Fruit fly (Drosophila melanogaster) whole organism, embryonic: ENCODE data around the gene CG43894.

Experiments used
- Adf1 ChIP-seq: fragments of 200-800 bp; sonication (Bioruptor generic); IDR thresholded peaks from 2 replicates; pipeline ENCODE4 v1.3.6; 2022; ENCODE audit warnings: missing biosample characterization, missing genetic modification characterization
- BtbVII ChIP-seq: fragments of 200-800 bp; sonication (Bioruptor generic); optimal IDR thresholded peaks from 3 replicates; lab custom pipeline; 2017; ENCODE audit warnings: missing biosample characterization, mild to moderate bottlenecking, missing genetic modification characterization
- CG10274 ChIP-seq: fragments of 200-800 bp; sonication (Bioruptor generic); optimal IDR thresholded peaks from 3 replicates; lab custom pipeline; 2017; ENCODE audit warnings: missing biosample characterization, mild to moderate bottlenecking, missing genetic modification characterization
- CG10321 ChIP-seq: fragments of 200-800 bp; sonication (Bioruptor generic); IDR thresholded peaks from 2 replicates; pipeline ENCODE4 v1.3.6; 2022; ENCODE audit warnings: missing biosample characterization, missing genetic modification characterization
- CG10366 ChIP-seq: fragments of 200-800 bp; sonication (Bioruptor generic); IDR thresholded peaks from 2 replicates; pipeline ENCODE4 v1.3.6; 2022; ENCODE audit warnings: missing biosample characterization, missing genetic modification characterization
- CG12744 ChIP-seq: fragments of 200-800 bp; sonication (Bioruptor generic); optimal IDR thresholded peaks from 2 replicates; lab custom pipeline; 2016; ENCODE audit warnings: missing biosample characterization, missing genetic modification characterization
- CG14965 ChIP-seq: fragments of 200-800 bp; sonication (Bioruptor generic); optimal IDR thresholded peaks from 2 replicates; lab custom pipeline; 2016; ENCODE audit warnings: missing biosample characterization, missing genetic modification characterization, borderline replicate concordance
- CG15514 ChIP-seq: fragments of 200-800 bp; sonication (Bioruptor generic); optimal IDR thresholded peaks from 3 replicates; lab custom pipeline; 2017; ENCODE audit warnings: missing biosample characterization, missing genetic modification characterization, mild to moderate bottlenecking, moderate library complexity, missing genetic modification reagents
- CG1832 ChIP-seq: fragments of 200-800 bp; sonication (Bioruptor generic); optimal IDR thresholded peaks from 2 replicates; lab custom pipeline; 2017; ENCODE audit warnings: missing biosample characterization, mild to moderate bottlenecking, missing genetic modification characterization, inconsistent platforms
- CG2129 ChIP-seq: fragments of 200-800 bp; sonication (Bioruptor generic); IDR thresholded peaks from 2 replicates; pipeline ENCODE4 v1.3.6; 2022; ENCODE audit warnings: missing biosample characterization, missing genetic modification characterization; ENCODE audit not compliant: partially characterized antibody
- CG31224 ChIP-seq: fragments of 200-800 bp; sonication (Bioruptor generic); IDR thresholded peaks from 2 replicates; pipeline ENCODE4 v1.3.6; 2022; ENCODE audit warnings: missing biosample characterization, missing genetic modification characterization
- CG31365 ChIP-seq: fragments of 200-800 bp; sonication (Bioruptor generic); optimal IDR thresholded peaks from 2 replicates; lab custom pipeline; 2018; ENCODE audit warnings: missing biosample characterization, mild to moderate bottlenecking, missing genetic modification characterization
- CG32532 ChIP-seq: fragments of 200-800 bp; sonication (Bioruptor generic); IDR thresholded peaks from 2 replicates; pipeline ENCODE4 v1.3.6; 2022; ENCODE audit warnings: missing biosample characterization, missing genetic modification characterization
- CG32767 ChIP-seq: fragments of 200-800 bp; sonication (Bioruptor generic); IDR thresholded peaks from 2 replicates; pipeline ENCODE4 v1.3.6; 2022; ENCODE audit warnings: missing biosample characterization, missing genetic modification characterization
- CG9437 ChIP-seq: fragments of 200-800 bp; sonication (Bioruptor generic); optimal IDR thresholded peaks from 2 replicates; lab custom pipeline; 2018; ENCODE audit warnings: missing biosample characterization, mild to moderate bottlenecking, missing genetic modification characterization
- CG9609 ChIP-seq: fragments of 200-800 bp; sonication (Bioruptor generic); optimal IDR thresholded peaks from 3 replicates; lab custom pipeline; 2016; ENCODE audit warnings: missing biosample characterization, missing genetic modification characterization
- CG9727 ChIP-seq: fragments of 200-800 bp; sonication (Bioruptor generic); optimal IDR thresholded peaks from 3 replicates; lab custom pipeline; 2017; ENCODE audit warnings: missing biosample characterization, mild to moderate bottlenecking, missing genetic modification characterization
- CG9817 ChIP-seq: fragments of 200-800 bp; sonication (Bioruptor generic); optimal IDR thresholded peaks from 2 replicates; lab custom pipeline; 2018; ENCODE audit warnings: missing biosample characterization, mild to moderate bottlenecking, missing genetic modification characterization, moderate library complexity
- CHES-1-like ChIP-seq: fragments of 200-800 bp; sonication (Bioruptor generic); optimal IDR thresholded peaks from 2 replicates; lab custom pipeline; 2016; ENCODE audit warnings: missing biosample characterization, missing genetic modification characterization
- CoRest ChIP-seq: fragments of 200-800 bp; sonication (Bioruptor generic); optimal IDR thresholded peaks from 3 replicates; lab custom pipeline; 2018; ENCODE audit warnings: missing biosample characterization, mild to moderate bottlenecking, missing genetic modification characterization, moderate library complexity
- D ChIP-seq, 2 experiments: fragments of 200-800 bp in 1 of 2; fragments of >200 bp in 1 of 2; sonication (Bioruptor generic) in 1 of 2; optimal IDR thresholded peaks; 2 replicates in 1 of 2; 3 replicates in 1 of 2; lab custom pipeline; 2017; ENCODE audit warnings: mild to moderate bottlenecking in 1 of 2, missing biosample characterization in 1 of 2, missing genetic modification characterization in 1 of 2, missing genetic modification reagents in 1 of 2
- D19B ChIP-seq: fragments of 200-800 bp; sonication (Bioruptor generic); optimal IDR thresholded peaks from 2 replicates; lab custom pipeline; 2017; ENCODE audit warnings: missing biosample characterization, mild to moderate bottlenecking, missing genetic modification characterization
- Dip2 ChIP-seq: fragments of 200-800 bp; sonication (Bioruptor generic); IDR thresholded peaks from 2 replicates; pipeline ENCODE4 v1.3.6; 2022; ENCODE audit warnings: missing biosample characterization, missing genetic modification characterization
- Dll ChIP-seq: fragments of 200-800 bp; sonication (Bioruptor generic); IDR thresholded peaks from 4 replicates; pipeline ENCODE4 v1.3.6; 2022; ENCODE audit warnings: missing biosample characterization, missing genetic modification characterization; ENCODE audit not compliant: partially characterized antibody
- Ets97D ChIP-seq: fragments of 200-800 bp; sonication (Bioruptor generic); optimal IDR thresholded peaks from 3 replicates; lab custom pipeline; 2016; ENCODE audit warnings: missing biosample characterization, missing genetic modification characterization
- Gug ChIP-seq: fragments of 200-800 bp; sonication (Bioruptor generic); IDR thresholded peaks from 4 replicates; pipeline ENCODE4 v1.3.6; 2022; ENCODE audit warnings: missing biosample characterization, missing genetic modification characterization
- Hand ChIP-seq: fragments of 200-800 bp; sonication (Bioruptor generic); optimal IDR thresholded peaks from 2 replicates; lab custom pipeline; 2017; ENCODE audit warnings: mild to moderate bottlenecking, missing biosample characterization, missing genetic modification reagents, missing genetic modification characterization
- HmgD ChIP-seq: fragments of 200-800 bp; sonication (Bioruptor generic); optimal IDR thresholded peaks from 3 replicates; lab custom pipeline; 2016; ENCODE audit warnings: missing biosample characterization, missing genetic modification characterization
- NFAT ChIP-seq: fragments of 200-800 bp; sonication (Bioruptor generic); IDR thresholded peaks from 2 replicates; pipeline ENCODE4 v1.3.6; 2022; ENCODE audit warnings: missing biosample characterization, missing genetic modification characterization
- Neu2 ChIP-seq: fragments of 200-800 bp; sonication (Bioruptor generic); optimal IDR thresholded peaks from 3 replicates; lab custom pipeline; 2016; ENCODE audit warnings: missing biosample characterization, missing genetic modification characterization, borderline replicate concordance
- Oaz ChIP-seq: fragments of 200-800 bp; sonication (Bioruptor generic); IDR thresholded peaks from 2 replicates; pipeline ENCODE4 v1.3.6; 2022; ENCODE audit warnings: missing biosample characterization, missing genetic modification characterization
- Oli ChIP-seq: fragments of 200-800 bp; sonication (Bioruptor generic); optimal IDR thresholded peaks from 2 replicates; lab custom pipeline; 2018; ENCODE audit warnings: missing biosample characterization, mild to moderate bottlenecking, missing genetic modification characterization, moderate library complexity
- Spps ChIP-seq: fragments of 200-800 bp; sonication (Bioruptor generic); optimal IDR thresholded peaks from 2 replicates; lab custom pipeline; 2018; ENCODE audit warnings: missing biosample characterization, mild to moderate bottlenecking, missing genetic modification characterization
- ato ChIP-seq: fragments of 200-800 bp; sonication (Bioruptor generic); IDR thresholded peaks from 2 replicates; pipeline ENCODE4 v1.3.6; 2022; ENCODE audit warnings: missing biosample characterization, missing genetic modification characterization; ENCODE audit not compliant: partially characterized antibody
- bcd ChIP-seq: fragments of 200-800 bp; sonication (Bioruptor generic); optimal IDR thresholded peaks from 2 replicates; lab custom pipeline; 2017; ENCODE audit warnings: missing biosample characterization, mild to moderate bottlenecking, missing genetic modification characterization
- chm ChIP-seq: fragments of 200-800 bp; sonication (Bioruptor generic); IDR thresholded peaks from 2 replicates; pipeline ENCODE4 v1.3.6; 2022; ENCODE audit warnings: missing biosample characterization, missing genetic modification characterization
- corto ChIP-seq: fragments of 200-800 bp; sonication (Bioruptor generic); optimal IDR thresholded peaks from 2 replicates; lab custom pipeline; 2016; ENCODE audit warnings: missing biosample characterization, mild to moderate bottlenecking, missing genetic modification characterization, moderate library complexity
- dati ChIP-seq: fragments of 200-800 bp; sonication (Bioruptor generic); IDR thresholded peaks from 2 replicates; pipeline ENCODE4 v1.3.6; 2022; ENCODE audit warnings: missing biosample characterization, missing genetic modification characterization
- dimm ChIP-seq: fragments of 200-800 bp; sonication (Bioruptor generic); IDR thresholded peaks from 2 replicates; pipeline ENCODE4 v1.3.6; 2022; ENCODE audit warnings: missing biosample characterization, missing genetic modification characterization
- ems ChIP-seq: fragments of 200-800 bp; sonication (Bioruptor generic); optimal IDR thresholded peaks from 3 replicates; lab custom pipeline; 2016; ENCODE audit warnings: missing biosample characterization, missing genetic modification characterization
- ham ChIP-seq: fragments of 200-800 bp; sonication (Bioruptor generic); IDR thresholded peaks from 2 replicates; pipeline ENCODE4 v1.3.6; 2022; ENCODE audit warnings: missing biosample characterization, missing genetic modification characterization
- jumu ChIP-seq: fragments of 200-800 bp; sonication (Bioruptor generic); optimal IDR thresholded peaks from 3 replicates; lab custom pipeline; 2016; ENCODE audit warnings: missing biosample characterization, missing genetic modification characterization
- kay ChIP-seq: fragments of 200-800 bp; sonication (Bioruptor generic); optimal IDR thresholded peaks from 2 replicates; lab custom pipeline; 2016; ENCODE audit warnings: missing biosample characterization, missing genetic modification characterization
- lab ChIP-seq: fragments of 200-800 bp; sonication (Bioruptor generic); optimal IDR thresholded peaks from 3 replicates; lab custom pipeline; 2017; ENCODE audit warnings: missing biosample characterization, missing genetic modification characterization, mild to moderate bottlenecking, moderate library complexity, missing genetic modification reagents
- lilli ChIP-seq: fragments of 200-800 bp; sonication (Bioruptor generic); optimal IDR thresholded peaks from 3 replicates; lab custom pipeline; 2016; ENCODE audit warnings: missing biosample characterization, missing genetic modification characterization
- oc ChIP-seq: fragments of 200-800 bp; sonication (Bioruptor generic); optimal IDR thresholded peaks from 2 replicates; lab custom pipeline; 2018; ENCODE audit warnings: missing biosample characterization, mild to moderate bottlenecking, missing genetic modification characterization, moderate library complexity
- pan ChIP-seq, 4 experiments: fragments of >200 bp in 3 of 4; fragments of 200-800 bp in 1 of 4; sonication (Bioruptor generic) in 1 of 4; optimal IDR thresholded peaks in 3 of 4; IDR thresholded peaks in 1 of 4; 2 replicates each; pipeline versions ENCODE4 v1.3.6 to Lab custom; 2017 to 2022; ENCODE audit warnings: missing biosample characterization in 2 of 4, missing genetic modification characterization in 2 of 4, mixed read lengths in 1 of 4
- psq ChIP-seq: fragments of 200-800 bp; sonication (Bioruptor generic); optimal IDR thresholded peaks from 2 replicates; lab custom pipeline; 2017; ENCODE audit warnings: missing biosample characterization, missing genetic modification characterization
- sna ChIP-seq: fragments of 200-800 bp; sonication (Bioruptor generic); IDR thresholded peaks from 2 replicates; pipeline ENCODE4 v1.3.6; 2022; ENCODE audit warnings: missing biosample characterization, missing genetic modification characterization; ENCODE audit not compliant: partially characterized antibody
- stwl ChIP-seq: fragments of 200-800 bp; sonication (Bioruptor generic); optimal IDR thresholded peaks from 3 replicates; lab custom pipeline; 2018; ENCODE audit warnings: missing biosample characterization, mild to moderate bottlenecking, missing genetic modification characterization, moderate library complexity

Gene CG43894

DNA sequence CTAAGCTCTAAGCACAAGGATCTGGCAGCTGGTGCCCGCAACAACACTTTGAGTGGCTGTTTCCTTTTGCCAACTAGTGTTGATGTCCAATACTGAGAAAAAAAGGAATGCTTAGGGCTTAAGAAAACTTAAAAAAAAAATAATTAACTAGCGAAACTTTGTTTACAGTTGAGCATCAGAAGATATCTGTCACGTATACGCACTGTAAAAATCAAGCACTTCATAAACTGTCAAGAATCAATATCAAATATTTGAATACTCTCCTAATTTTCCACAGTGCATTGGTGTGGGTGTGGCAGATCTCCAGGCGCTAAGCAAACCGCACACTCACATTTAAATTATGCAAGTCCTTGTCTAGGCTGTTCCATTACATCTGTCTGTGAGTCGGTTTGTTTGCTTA is 15.4 kb upstream of the CG43894 start (continued):
- TF ChIP-seq NFAT (GFP tag; lab: Robert Waterston, UW): no peak
- no peak for TF ChIP-seq psq (GFP tag; lab: Kevin White, UChicago)
- no peak for TF ChIP-seq jumu (GFP tag; lab: Kevin White, UChicago)
- TF ChIP-seq CG10366: no peak; the same call in 1 of the 2 replicates
- no peak for TF ChIP-seq CG9437
- TF ChIP-seq lab (GFP tag; lab: Kevin White, UChicago): peak; percentile 67
- no peak for TF ChIP-seq CG2129 (GFP tag; lab: Robert Waterston, UW)
- TF ChIP-seq stwl: no peak
- peak; percentile 20 for TF ChIP-seq lilli (GFP tag; lab: Kevin White, UChicago)
- no peak for TF ChIP-seq D19B (GFP tag; lab: Kevin White, UChicago)
- no peak for TF ChIP-seq Dip2 (GFP tag; lab: Robert Waterston, UW)
- no peak for TF ChIP-seq dimm (GFP tag; lab: Robert Waterston, UW)
- no peak for TF ChIP-seq CG9817 (tag; lab: Kevin White, UChicago)
- TF ChIP-seq HmgD (GFP tag; lab: Kevin White, UChicago): no peak
- no peak for TF ChIP-seq Dll (GFP tag; lab: Robert Waterston, UW)
- TF ChIP-seq CG31224 (GFP tag; lab: Robert Waterston, UW): no peak
- TF ChIP-seq bcd (GFP tag; lab: Kevin White, UChicago): peak; percentile 6
- no peak for TF ChIP-seq Oaz (GFP tag; lab: Robert Waterston, UW)
- no peak for TF ChIP-seq pan (optimal IDR thresholded peaks at IDR 0.05; lab: Kevin White, UChicago)
- no peak for TF ChIP-seq pan (GFP tag; optimal IDR thresholded peaks at IDR 0.05 in 1 of 2, IDR thresholded peaks at IDR 0.05 in 1 of 2)
- TF ChIP-seq CG9609 (GFP tag; lab: Kevin White, UChicago): no peak
- TF ChIP-seq ham (GFP tag; lab: Robert Waterston, UW): no peak
- TF ChIP-seq sna (GFP tag; lab: Robert Waterston, UW): no peak
- no peak for TF ChIP-seq BtbVII (GFP tag; lab: Kevin White, UChicago)
- TF ChIP-seq CG32532 (GFP tag; lab: Robert Waterston, UW): peak; percentile 50; the same call in 1 of the 2 replicates
- TF ChIP-seq Oli (tag; lab: Kevin White, UChicago): peak; percentile 15
- no peak for TF ChIP-seq Neu2
- TF ChIP-seq CoRest (tag; lab: Kevin White, UChicago): peak; percentile 17
- no peak for TF ChIP-seq ems (GFP tag; lab: Kevin White, UChicago)
- no peak for TF ChIP-seq Adf1
- TF ChIP-seq D (optimal IDR thresholded peaks at IDR 0.05; lab: Kevin White, UChicago): no peak
- TF ChIP-seq D (GFP tag; optimal IDR thresholded peaks at IDR 0.05; lab: Kevin White, UChicago): no peak
- no peak for TF ChIP-seq ato (GFP tag; lab: Robert Waterston, UW)
- no peak for TF ChIP-seq corto (GFP tag; lab: Kevin White, UChicago)
- peak; percentile 7 for TF ChIP-seq CG9727
- no peak for TF ChIP-seq CG32767 (GFP tag; lab: Robert Waterston, UW)
- TF ChIP-seq CG1832 (GFP tag; lab: Kevin White, UChicago): no peak
- TF ChIP-seq chm: no peak
- no peak for TF ChIP-seq CHES-1-like (GFP tag; lab: Kevin White, UChicago)
- TF ChIP-seq Ets97D (GFP tag; lab: Kevin White, UChicago): no peak
- no peak for TF ChIP-seq Spps
- TF ChIP-seq dati (GFP tag; lab: Robert Waterston, UW): no peak
- TF ChIP-seq CG10321 (GFP tag; lab: Robert Waterston, UW): no peak
- TF ChIP-seq Gug (GFP tag; lab: Robert Waterston, UW): no peak
- TF ChIP-seq CG31365 (tag; lab: Kevin White, UChicago): no peak
- peak; percentile 14 for TF ChIP-seq CG15514 (GFP tag; lab: Kevin White, UChicago)
- TF ChIP-seq Hand (GFP tag; lab: Kevin White, UChicago): peak; percentile 26
- TF ChIP-seq CG12744: no peak
- no peak for TF ChIP-seq oc (tag; lab: Kevin White, UChicago)
- no peak for TF ChIP-seq kay (GFP tag; lab: Kevin White, UChicago)
- no peak for TF ChIP-seq CG14965
- TF ChIP-seq CG10274 (GFP tag; lab: Kevin White, UChicago): no peak
